Fruit fly (Drosophila melanogaster) whole organism, embryonic: ENCODE results near the gene mon2.
A peak's percentile ranks its signal among the peaks of the same experiment; 100 is the strongest.

Experiments used
- ATbp ChIP-seq: fragments of 200-800 bp; sonication (Bioruptor generic); optimal IDR thresholded peaks from 2 replicates; lab custom pipeline; 2017; ENCODE audit warnings: missing biosample characterization, mild to moderate bottlenecking, missing genetic modification characterization, missing genetic modification reagents
- Abd-B ChIP-seq: fragments of 200-800 bp; sonication (Bioruptor generic); optimal IDR thresholded peaks from 2 replicates; lab custom pipeline; 2018; ENCODE audit warnings: missing biosample characterization, mild to moderate bottlenecking, missing genetic modification characterization, moderate library complexity
- Adf1 ChIP-seq: fragments of 200-800 bp; sonication (Bioruptor generic); IDR thresholded peaks from 2 replicates; pipeline ENCODE4 v1.3.6; 2022; ENCODE audit warnings: missing biosample characterization, missing genetic modification characterization
- Bgb ChIP-seq: fragments of 200-800 bp; sonication (Bioruptor generic); IDR thresholded peaks from 2 replicates; pipeline ENCODE4 v1.3.6; 2022; ENCODE audit warnings: missing biosample characterization, missing genetic modification characterization; ENCODE audit not compliant: partially characterized antibody
- CG10366 ChIP-seq: fragments of 200-800 bp; sonication (Bioruptor generic); IDR thresholded peaks from 2 replicates; pipeline ENCODE4 v1.3.6; 2022; ENCODE audit warnings: missing biosample characterization, missing genetic modification characterization
- CG10431 ChIP-seq: fragments of 200-800 bp; sonication (Bioruptor generic); optimal IDR thresholded peaks from 3 replicates; lab custom pipeline; 2018; ENCODE audit warnings: missing biosample characterization, mild to moderate bottlenecking, missing genetic modification characterization
- CG11085 ChIP-seq: fragments of 200-800 bp; sonication (Bioruptor generic); IDR thresholded peaks from 2 replicates; pipeline ENCODE4 v1.3.6; 2022; ENCODE audit warnings: missing biosample characterization, missing genetic modification characterization
- CG11456 ChIP-seq: fragments of 200-800 bp; sonication (Bioruptor generic); IDR thresholded peaks from 3 replicates; pipeline ENCODE4 v1.3.6; 2022; ENCODE audit warnings: missing biosample characterization, missing genetic modification characterization
- CG11695 ChIP-seq: fragments of 200-800 bp; sonication (Bioruptor generic); IDR thresholded peaks from 3 replicates; pipeline ENCODE4 v1.3.6; 2022; ENCODE audit warnings: missing biosample characterization, missing genetic modification characterization
- CG12071 ChIP-seq: fragments of 200-800 bp; sonication (Bioruptor generic); optimal IDR thresholded peaks from 3 replicates; lab custom pipeline; 2018; ENCODE audit warnings: missing biosample characterization, mild to moderate bottlenecking, missing genetic modification characterization
- CG14860 ChIP-seq: fragments of 200-800 bp; sonication (Bioruptor generic); IDR thresholded peaks from 3 replicates; pipeline ENCODE4 v1.3.6; 2022; ENCODE audit warnings: missing biosample characterization, missing genetic modification characterization; ENCODE audit not compliant: partially characterized antibody
- CG15479 ChIP-seq: fragments of 200-800 bp; sonication (Bioruptor generic); optimal IDR thresholded peaks from 3 replicates; lab custom pipeline; 2019; ENCODE audit warnings: missing biosample characterization, mild to moderate bottlenecking, missing genetic modification characterization, moderate library complexity
- CG17359 ChIP-seq: fragments of 200-800 bp; sonication (Bioruptor generic); optimal IDR thresholded peaks from 3 replicates; lab custom pipeline; 2018; ENCODE audit warnings: missing biosample characterization, mild to moderate bottlenecking, missing genetic modification characterization, moderate library complexity
- CG17361 ChIP-seq: fragments of 200-800 bp; sonication (Bioruptor generic); IDR thresholded peaks from 3 replicates; pipeline ENCODE4 v1.3.6; 2022; ENCODE audit warnings: missing biosample characterization, missing genetic modification characterization
- CG17612 ChIP-seq: fragments of 200-800 bp; sonication (Bioruptor generic); IDR thresholded peaks from 2 replicates; pipeline ENCODE4 v1.3.6; 2022; ENCODE audit warnings: missing biosample characterization, missing genetic modification characterization
- CG18476 ChIP-seq: fragments of 200-800 bp; sonication (Bioruptor generic); optimal IDR thresholded peaks from 2 replicates; lab custom pipeline; 2016; ENCODE audit warnings: missing biosample characterization, mild to moderate bottlenecking, missing genetic modification characterization
- CG4854 ChIP-seq: fragments of 200-800 bp; sonication (Bioruptor generic); optimal IDR thresholded peaks from 2 replicates; lab custom pipeline; 2016; ENCODE audit warnings: missing biosample characterization, missing genetic modification characterization, inconsistent platforms
- CG6813 ChIP-seq: fragments of 200-800 bp; sonication (Bioruptor generic); optimal IDR thresholded peaks from 2 replicates; lab custom pipeline; 2017; ENCODE audit warnings: missing biosample characterization, missing genetic modification characterization, mild to moderate bottlenecking, moderate library complexity, missing genetic modification reagents
- CG6854 ChIP-seq: fragments of 200-800 bp; sonication (Bioruptor generic); optimal IDR thresholded peaks from 3 replicates; lab custom pipeline; 2017; ENCODE audit warnings: missing biosample characterization, mild to moderate bottlenecking, missing genetic modification characterization
- Chrac-16 ChIP-seq: fragments of 200-800 bp; sonication (Bioruptor generic); optimal IDR thresholded peaks from 3 replicates; lab custom pipeline; 2016; ENCODE audit warnings: missing biosample characterization, missing genetic modification characterization
- CoRest ChIP-seq: fragments of 200-800 bp; sonication (Bioruptor generic); optimal IDR thresholded peaks from 3 replicates; lab custom pipeline; 2018; ENCODE audit warnings: missing biosample characterization, mild to moderate bottlenecking, missing genetic modification characterization, moderate library complexity
- D ChIP-seq, 2 experiments: fragments of 200-800 bp in 1 of 2; fragments of >200 bp in 1 of 2; sonication (Bioruptor generic) in 1 of 2; optimal IDR thresholded peaks; 2 replicates in 1 of 2; 3 replicates in 1 of 2; lab custom pipeline; 2017; ENCODE audit warnings: mild to moderate bottlenecking in 1 of 2, missing biosample characterization in 1 of 2, missing genetic modification characterization in 1 of 2, missing genetic modification reagents in 1 of 2
- D19A ChIP-seq: fragments of 200-800 bp; optimal IDR thresholded peaks from 3 replicates; lab custom pipeline; 2019; ENCODE audit warnings: missing biosample characterization, mild to moderate bottlenecking, missing genetic modification characterization, moderate library complexity
- Dip3 ChIP-seq: fragments of 200-800 bp; sonication (Bioruptor generic); optimal IDR thresholded peaks from 3 replicates; lab custom pipeline; 2016; ENCODE audit warnings: missing biosample characterization, missing genetic modification characterization
- Doc3 ChIP-seq: fragments of 200-800 bp; sonication (Bioruptor generic); IDR thresholded peaks from 3 replicates; pipeline ENCODE4 v1.3.6; 2022; ENCODE audit warnings: missing biosample characterization, missing genetic modification characterization; ENCODE audit not compliant: partially characterized antibody
- Fer1 ChIP-seq: fragments of 200-800 bp; sonication (Bioruptor generic); optimal IDR thresholded peaks from 2 replicates; lab custom pipeline; 2017; ENCODE audit warnings: missing biosample characterization, mild to moderate bottlenecking, missing genetic modification characterization
- Lpt ChIP-seq: fragments of >200 bp; optimal IDR thresholded peaks from 2 replicates; lab custom pipeline; 2018; ENCODE audit warnings: missing biosample characterization, missing genetic modification characterization
- Xbp1 ChIP-seq: fragments of 200-800 bp; sonication (Bioruptor generic); optimal IDR thresholded peaks from 3 replicates; lab custom pipeline; 2016; ENCODE audit warnings: missing biosample characterization, mild to moderate bottlenecking, missing genetic modification characterization
- aop ChIP-seq: fragments of 200-800 bp; sonication (Bioruptor generic); IDR thresholded peaks from 2 replicates; pipeline ENCODE4 v1.3.6; 2022; ENCODE audit warnings: missing biosample characterization, missing genetic modification characterization
- ara ChIP-seq: fragments of 200-800 bp; sonication (Bioruptor generic); IDR thresholded peaks from 2 replicates; pipeline ENCODE4 v1.3.6; 2022; ENCODE audit warnings: missing biosample characterization, missing genetic modification characterization
- cato ChIP-seq: fragments of 200-800 bp; sonication (Bioruptor generic); optimal IDR thresholded peaks from 2 replicates; lab custom pipeline; 2016; ENCODE audit warnings: missing biosample characterization, missing genetic modification characterization, borderline replicate concordance
- chm ChIP-seq: fragments of 200-800 bp; sonication (Bioruptor generic); IDR thresholded peaks from 2 replicates; pipeline ENCODE4 v1.3.6; 2022; ENCODE audit warnings: missing biosample characterization, missing genetic modification characterization
- crp ChIP-seq, 2 experiments: fragments of 200-800 bp; sonication (Bioruptor generic); optimal IDR thresholded peaks; 2 replicates in 1 of 2; 3 replicates in 1 of 2; lab custom pipeline; 2017; ENCODE audit warnings: missing biosample characterization in 2 of 2, missing genetic modification characterization in 2 of 2, mild to moderate bottlenecking in 1 of 2, moderate library complexity in 1 of 2
- emc ChIP-seq: fragments of 200-800 bp; sonication (Bioruptor generic); optimal IDR thresholded peaks from 2 replicates; lab custom pipeline; 2016; ENCODE audit warnings: missing biosample characterization, missing genetic modification characterization
- esg ChIP-seq: fragments of 200-800 bp; sonication (Bioruptor generic); conservative IDR thresholded peaks from 2 replicates; pipeline ENCODE4 v1.3.6; 2022; ENCODE audit warnings: missing biosample characterization, missing genetic modification characterization
- fd96Cb ChIP-seq: fragments of 200-800 bp; sonication (Bioruptor generic); optimal IDR thresholded peaks from 2 replicates; lab custom pipeline; 2018; ENCODE audit warnings: missing biosample characterization, mild to moderate bottlenecking, missing genetic modification characterization, moderate library complexity
- gro ChIP-seq: fragments of 200-800 bp; sonication (Bioruptor generic); optimal IDR thresholded peaks from 2 replicates; lab custom pipeline; 2016; ENCODE audit warnings: missing biosample characterization, missing genetic modification characterization
- ind ChIP-seq: fragments of 200-800 bp; sonication (Bioruptor generic); optimal IDR thresholded peaks from 3 replicates; lab custom pipeline; 2016; ENCODE audit warnings: missing biosample characterization, missing genetic modification characterization
- lmd ChIP-seq: fragments of 200-800 bp; sonication (Bioruptor generic); IDR thresholded peaks from 2 replicates; pipeline ENCODE4 v1.3.6; 2022; ENCODE audit warnings: missing biosample characterization, missing genetic modification characterization
- mirr ChIP-seq: fragments of 200-800 bp; sonication (Bioruptor generic); optimal IDR thresholded peaks from 3 replicates; lab custom pipeline; 2018; ENCODE audit warnings: missing biosample characterization, mild to moderate bottlenecking, missing genetic modification characterization
- otp ChIP-seq: fragments of 200-800 bp; sonication (Bioruptor generic); IDR thresholded peaks from 3 replicates; pipeline ENCODE4, ENCODE4 v1.3.6; 2022; ENCODE audit warnings: missing biosample characterization, missing genetic modification characterization
- peb ChIP-seq: fragments of 200-800 bp; sonication (Bioruptor generic); IDR thresholded peaks from 2 replicates; pipeline ENCODE4 v1.3.6; 2022; ENCODE audit warnings: missing biosample characterization, missing genetic modification characterization
- prd ChIP-seq, 3 experiments: fragments of >200 bp in 2 of 3; fragments of 200-800 bp in 1 of 3; sonication (Bioruptor generic) in 1 of 3; optimal IDR thresholded peaks in 2 of 3; IDR thresholded peaks in 1 of 3; 2 replicates in 2 of 3; 3 replicates in 1 of 3; pipeline versions ENCODE4 v1.3.6 to Lab custom; 2017 to 2022; ENCODE audit warnings: missing biosample characterization in 1 of 3, missing genetic modification characterization in 1 of 3
- row ChIP-seq: fragments of 200-800 bp; sonication (Bioruptor generic); IDR thresholded peaks from 3 replicates; pipeline ENCODE4 v1.3.6; 2022; ENCODE audit warnings: missing biosample characterization, missing genetic modification characterization
- sima ChIP-seq: fragments of 200-800 bp; sonication (Bioruptor generic); optimal IDR thresholded peaks from 2 replicates; lab custom pipeline; 2016; ENCODE audit warnings: missing biosample characterization, missing genetic modification characterization
- sr ChIP-seq: fragments of 200-800 bp; sonication (Bioruptor generic); IDR thresholded peaks from 3 replicates; pipeline ENCODE4 v1.3.6; 2022; ENCODE audit warnings: missing biosample characterization, missing genetic modification characterization
- unc-4 ChIP-seq: fragments of 200-800 bp; sonication (Bioruptor generic); IDR thresholded peaks from 2 replicates; pipeline ENCODE4 v1.3.6; 2022; ENCODE audit warnings: missing biosample characterization, missing genetic modification characterization; ENCODE audit not compliant: partially characterized antibody
- zfh1 ChIP-seq: fragments of 200-800 bp; sonication (Bioruptor generic); IDR thresholded peaks from 3 replicates; pipeline ENCODE4 v1.3.6; 2022; ENCODE audit warnings: missing biosample characterization, missing genetic modification characterization

Gene mon2

DNA sequence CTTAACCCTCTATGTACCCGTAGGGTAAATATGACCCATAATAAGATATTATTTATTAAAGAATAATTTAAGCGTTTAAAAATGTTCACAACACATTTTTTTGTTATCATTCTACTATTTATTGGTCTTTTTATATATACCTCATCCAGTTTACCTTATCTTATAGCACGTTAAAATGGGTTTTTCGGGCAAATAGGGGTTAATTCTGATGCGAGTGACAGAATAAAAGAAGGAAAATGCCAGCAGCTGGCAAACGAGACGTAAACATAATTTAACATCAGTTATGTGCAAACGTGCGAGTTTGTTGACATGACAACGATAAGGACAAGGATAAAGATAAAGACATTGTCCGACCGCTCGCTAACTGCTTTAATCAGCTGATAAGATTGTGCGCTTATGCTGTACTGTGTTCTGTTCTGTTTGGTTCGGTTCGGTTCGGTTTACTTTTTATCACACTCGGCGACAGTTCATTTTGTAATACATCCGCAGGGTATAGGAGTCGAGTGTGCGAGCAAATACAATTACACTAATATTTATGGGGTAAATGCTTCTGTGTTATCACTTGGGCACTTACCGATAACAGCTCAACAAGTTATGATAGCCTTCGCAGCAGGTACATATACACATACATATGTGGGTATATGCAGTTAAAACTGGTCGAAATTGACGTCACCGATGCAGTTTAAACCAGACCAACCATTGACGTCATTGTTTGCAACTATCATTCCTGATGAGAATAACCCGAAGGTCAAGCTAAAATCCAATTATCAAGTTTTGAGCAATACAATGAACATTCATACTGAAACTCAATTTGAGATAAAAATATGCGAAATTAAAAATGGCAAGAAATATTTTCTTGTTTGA lies 23.1 kb downstream of the mon2 start:
- no peak for TF ChIP-seq otp
- no peak for TF ChIP-seq CG14860 (GFP tag; lab: Robert Waterston, UW)
- TF ChIP-seq Lpt (GFP tag; lab: Kevin White, UChicago) = no peak
- TF ChIP-seq chm = no peak
- TF ChIP-seq peb = no peak
- TF ChIP-seq CG11695 (GFP tag; lab: Robert Waterston, UW) = no peak
- no peak for TF ChIP-seq crp (GFP tag; optimal IDR thresholded peaks at IDR 0.05; lab: Kevin White, UChicago)
- TF ChIP-seq CG17361 = peak; percentile 31; the same call in 1 of the 3 replicates
- TF ChIP-seq Fer1 (GFP tag; lab: Kevin White, UChicago) = peak; percentile 11
- no peak for TF ChIP-seq ATbp (GFP tag; lab: Kevin White, UChicago)
- TF ChIP-seq Adf1 (GFP tag; lab: Robert Waterston, UW) = no peak; the same call in 1 of the 2 replicates
- no peak for TF ChIP-seq CG6854
- no peak for TF ChIP-seq CG10366 (GFP tag; lab: Robert Waterston, UW)
- no peak for TF ChIP-seq CG10431 (GFP tag; lab: Kevin White, UChicago)
- no peak for TF ChIP-seq esg (GFP tag; lab: Robert Waterston, UW)
- TF ChIP-seq mirr (GFP tag; lab: Kevin White, UChicago) = peak; percentile 99
- peak; percentile 47; the same call in 2 of the 3 replicates for TF ChIP-seq row (GFP tag; lab: Robert Waterston, UW)
- no peak for TF ChIP-seq sima (GFP tag; lab: Kevin White, UChicago)
- TF ChIP-seq unc-4 = no peak
- no peak for TF ChIP-seq emc (GFP tag; lab: Kevin White, UChicago)
- no peak for TF ChIP-seq CG11456 (GFP tag; lab: Robert Waterston, UW)
- TF ChIP-seq D19A (tag; lab: Kevin White, UChicago) = no peak
- TF ChIP-seq CG6813 (GFP tag; lab: Kevin White, UChicago) = peak; percentile 44
- no peak for TF ChIP-seq cato (GFP tag; lab: Kevin White, UChicago)
- peak; percentile 22 for TF ChIP-seq CG17359 (tag; lab: Kevin White, UChicago)
- no peak for TF ChIP-seq CG11085
- no peak for TF ChIP-seq CG18476 (GFP tag; lab: Kevin White, UChicago)
- TF ChIP-seq D (optimal IDR thresholded peaks at IDR 0.05; lab: Kevin White, UChicago) = no peak
- no peak for TF ChIP-seq D (GFP tag; optimal IDR thresholded peaks at IDR 0.05; lab: Kevin White, UChicago)
- TF ChIP-seq CG4854 (GFP tag; lab: Kevin White, UChicago) = no peak
- no peak for TF ChIP-seq Xbp1
- 0 out of 2 replicates have a peak, but pooled peaks have one; percentile 25 for TF ChIP-seq CG17612 (GFP tag; lab: Robert Waterston, UW)
- no peak for TF ChIP-seq Chrac-16 (GFP tag; lab: Kevin White, UChicago)
- TF ChIP-seq CG12071 (GFP tag; lab: Kevin White, UChicago) = peak; percentile 20
- no peak for TF ChIP-seq sr (GFP tag; lab: Robert Waterston, UW)
- no peak for TF ChIP-seq aop (GFP tag; lab: Robert Waterston, UW)
- TF ChIP-seq zfh1 (GFP tag; lab: Robert Waterston, UW) = no peak
- TF ChIP-seq CoRest (tag; lab: Kevin White, UChicago) = no peak
- peak; percentile 53 for TF ChIP-seq gro
- TF ChIP-seq Dip3 (GFP tag; lab: Kevin White, UChicago) = no peak
- TF ChIP-seq Bgb (GFP tag; lab: Robert Waterston, UW) = no peak
- no peak for TF ChIP-seq lmd (GFP tag; lab: Robert Waterston, UW)
- TF ChIP-seq ara (GFP tag; lab: Robert Waterston, UW) = no peak
- TF ChIP-seq Doc3 (GFP tag; lab: Robert Waterston, UW) = no peak
- no peak for TF ChIP-seq Abd-B (GFP tag; lab: Kevin White, UChicago)
- TF ChIP-seq prd (optimal IDR thresholded peaks at IDR 0.05; lab: Kevin White, UChicago) = peak; percentile 10 to 71
- peak; percentile 12; the same call in 1 of the 3 replicates for TF ChIP-seq prd (GFP tag; IDR thresholded peaks at IDR 0.05; lab: Robert Waterston, UW)
- TF ChIP-seq fd96Cb (tag; lab: Kevin White, UChicago) = peak; percentile 10
- TF ChIP-seq ind (GFP tag; lab: Kevin White, UChicago) = no peak
- peak; percentile 99 for TF ChIP-seq CG15479
